Fruit fly (Drosophila melanogaster) whole organism: ENCODE results near the gene CG8907.

Source experiments
- CG8478 ChIP-seq: fragments of >200 bp; optimal IDR thresholded peaks from 2 replicates; lab custom pipeline; 2018; ENCODE audit warnings: inconsistent platforms
- Dll ChIP-seq: fragments of >200 bp; optimal IDR thresholded peaks from 2 replicates; lab custom pipeline; 2017
- EcR ChIP-seq, 2 experiments: fragments of >200 bp; optimal IDR thresholded peaks; 2 replicates each; lab custom pipeline; 2017; ENCODE audit warnings: missing biosample characterization in 2 of 2, missing genetic modification characterization in 2 of 2, missing genetic modification reagents in 2 of 2
- pan ChIP-seq: fragments of >200 bp; optimal IDR thresholded peaks from 2 replicates; lab custom pipeline; 2017
- psq ChIP-seq: fragments of >200 bp; optimal IDR thresholded peaks from 2 replicates; lab custom pipeline; 2017
- usp ChIP-seq: fragments of >200 bp; optimal IDR thresholded peaks from 2 replicates; lab custom pipeline; 2017; ENCODE audit warnings: missing biosample characterization, missing genetic modification characterization, mixed read lengths

CG8907 gene

dm6 chr3R:17008018-17008674 lies at the start of gene CG8907:
Gene CG8907 (plus strand): TSS chr3R:17008269.
- no peak for TF ChIP-seq usp (GFP tag; lab: Kevin White, UChicago)
- no peak for TF ChIP-seq Dll (lab: Kevin White, UChicago)
- no peak for TF ChIP-seq psq (lab: Kevin White, UChicago)
- TF ChIP-seq EcR (GFP tag; optimal IDR thresholded peaks at IDR 0.05; lab: Kevin White, UChicago), result no peak
- TF ChIP-seq pan (lab: Kevin White, UChicago), result no peak
- no peak for TF ChIP-seq CG8478 (lab: Kevin White, UChicago)

dm6 chr3R:16960219-16960618 lies 47.9 kb upstream of the CG8907 start:
- TF ChIP-seq pan (lab: Kevin White, UChicago) (no peak), Dll (lab: Kevin White, UChicago) (no peak), EcR (GFP tag; optimal IDR thresholded peaks at IDR 0.05; lab: Kevin White, UChicago) (no peak), psq (lab: Kevin White, UChicago) (no peak), CG8478 (lab: Kevin White, UChicago) (no peak)

- TF ChIP-seq psq (lab: Kevin White, UChicago) (no peak), usp (GFP tag; lab: Kevin White, UChicago) (no peak), Dll (lab: Kevin White, UChicago) (no peak)
These were observed 45.8 kb upstream of the CG8907 start for dm6 chr3R:16962303-16962702.

dm6 chr3R:16969361-16970355 lies 38.4 kb upstream of the CG8907 start:
- TF ChIP-seq usp (GFP tag; lab: Kevin White, UChicago), result no peak
- no peak for TF ChIP-seq pan (lab: Kevin White, UChicago)
- TF ChIP-seq Dll (lab: Kevin White, UChicago), result no peak
- TF ChIP-seq psq (lab: Kevin White, UChicago), result no peak
- TF ChIP-seq CG8478 (lab: Kevin White, UChicago), result no peak
- no peak for TF ChIP-seq EcR (GFP tag; optimal IDR thresholded peaks at IDR 0.05; lab: Kevin White, UChicago)

- TF ChIP-seq psq (lab: Kevin White, UChicago) (no peak), Dll (lab: Kevin White, UChicago) (no peak), pan (lab: Kevin White, UChicago) (no peak), CG8478 (lab: Kevin White, UChicago) (no peak), usp (GFP tag; lab: Kevin White, UChicago) (no peak), EcR (GFP tag; optimal IDR thresholded peaks at IDR 0.05; lab: Kevin White, UChicago) (no peak)
These were observed 35.9 kb upstream of the CG8907 start, which contains the start of gene Abd-B for dm6 chr3R:16972136-16972535. Gene Abd-B (minus strand): TSS chr3R:16972236.

- TF ChIP-seq Dll (lab: Kevin White, UChicago), result no peak
- TF ChIP-seq pan (lab: Kevin White, UChicago), result no peak
- TF ChIP-seq psq (lab: Kevin White, UChicago), result no peak
- no peak for TF ChIP-seq CG8478 (lab: Kevin White, UChicago)
- no peak for TF ChIP-seq EcR (GFP tag; optimal IDR thresholded peaks at IDR 0.05; lab: Kevin White, UChicago)
- no peak for TF ChIP-seq usp (GFP tag; lab: Kevin White, UChicago)
These were observed 35.5 kb upstream of the CG8907 start for dm6 chr3R:16972575-16972974.

dm6 chr3R:16974904-16975303 lies 33.2 kb upstream of the CG8907 start, which contains the start of gene VhaM9.7-d:
Gene VhaM9.7-d (plus strand): TSS chr3R:16975204.
- no peak for TF ChIP-seq usp (GFP tag; lab: Kevin White, UChicago)

dm6 chr3R:16977745-16978305 lies 30.2 kb upstream of the CG8907 start, which contains the start of gene Actn3:
Gene Actn3 (minus strand): TSS chr3R:16977795.
- TF ChIP-seq usp (GFP tag; lab: Kevin White, UChicago) (no peak), pan (lab: Kevin White, UChicago) (no peak), CG8478 (lab: Kevin White, UChicago) (no peak), psq (lab: Kevin White, UChicago) (no peak), EcR (GFP tag; optimal IDR thresholded peaks at IDR 0.05; lab: Kevin White, UChicago) (no peak), Dll (lab: Kevin White, UChicago) (no peak)

dm6 chr3R:16980958-16981623 lies 27.0 kb upstream of the CG8907 start:
- TF ChIP-seq psq (lab: Kevin White, UChicago), result no peak
- no peak for TF ChIP-seq EcR (GFP tag; optimal IDR thresholded peaks at IDR 0.05; lab: Kevin White, UChicago)
- TF ChIP-seq Dll (lab: Kevin White, UChicago), result no peak
- TF ChIP-seq pan (lab: Kevin White, UChicago), result no peak
- TF ChIP-seq usp (GFP tag; lab: Kevin White, UChicago), result no peak
- TF ChIP-seq CG8478 (lab: Kevin White, UChicago), result no peak

dm6 chr3R:16982108-16982707 lies 25.9 kb upstream of the CG8907 start, which contains the start of gene AhcyL2:
Gene AhcyL2 (minus strand): TSS chr3R:16982158.
- TF ChIP-seq CG8478 (lab: Kevin White, UChicago) (no peak), psq (lab: Kevin White, UChicago) (no peak), Dll (lab: Kevin White, UChicago) (no peak), EcR (GFP tag; optimal IDR thresholded peaks at IDR 0.05; lab: Kevin White, UChicago) (no peak), pan (lab: Kevin White, UChicago) (no peak), usp (GFP tag; lab: Kevin White, UChicago) (no peak)
